Worm (Caenorhabditis elegans): ENCODE measurements around the gene F44E7.3.
A peak's percentile ranks its signal among the peaks of the same experiment; 100 is the strongest.

Gene F44E7.3

ce11 chrV:5788650-5789049 lies 16.9 kb downstream of the F44E7.3 start:
- peak; percentile 10 for TF ChIP-seq hlh-11 (tag; optimal IDR thresholded peaks at IDR 0.05)
- no peak for TF ChIP-seq mxl-3 (GFP tag; optimal IDR thresholded peaks at IDR 0.05)
- TF ChIP-seq fkh-10 (GFP tag; optimal IDR thresholded peaks at IDR 0.05) = no peak
- TF ChIP-seq ZK546.5 (tag; optimal IDR thresholded peaks at IDR 0.05) = no peak
- TF ChIP-seq egl-43 (GFP tag; IDR thresholded peaks at IDR 0.05) = peak; percentile 19; the same call in 1 of the 2 replicates
- TF ChIP-seq ztf-11 (tag; optimal IDR thresholded peaks at IDR 0.05) = no peak
- peak; percentile 99 for TF ChIP-seq nhr-28 (tag; optimal IDR thresholded peaks at IDR 0.05)
- TF ChIP-seq tra-1 (GFP tag; IDR thresholded peaks at IDR 0.05) = no peak
- TF ChIP-seq pqm-1 (tag; optimal IDR thresholded peaks at IDR 0.05) = peak; percentile 38
- TF ChIP-seq dmd-6 (GFP tag; IDR thresholded peaks at IDR 0.05) = peak; percentile 18; the same call in 1 of the 2 replicates
- peak; percentile 13 for TF ChIP-seq nhr-102 (tag; optimal IDR thresholded peaks at IDR 0.05)
- TF ChIP-seq dve-1 (tag; optimal IDR thresholded peaks at IDR 0.05; ENCODE audit: insufficient read depth) = peak; percentile 5
- no peak for TF ChIP-seq lin-1 (GFP tag; IDR thresholded peaks at IDR 0.05)
- TF ChIP-seq ceh-44 (GFP tag; IDR thresholded peaks at IDR 0.05) = no peak
- no peak for TF ChIP-seq mdl-1 (tag; optimal IDR thresholded peaks at IDR 0.05)

ce11 chrV:5790497-5791280 lies 18.9 kb downstream of the F44E7.3 start, which contains the start of the genes nhr-142 and F44E7.9:
Gene nhr-142 (minus strand): TSS chrV:5790553.
Gene F44E7.9 (plus strand): TSS chrV:5791230.
- TF ChIP-seq ztf-7 (tag; optimal IDR thresholded peaks at IDR 0.05) = peak; percentile 80
- peak; percentile 4 for TF ChIP-seq fkh-10 (GFP tag; optimal IDR thresholded peaks at IDR 0.05)
- TF ChIP-seq lin-1 (GFP tag; IDR thresholded peaks at IDR 0.05) = 0 out of 2 replicates have a peak, but pooled peaks have one; percentile 41
- TF ChIP-seq lin-13 (GFP tag; optimal IDR thresholded peaks at IDR 0.05) = peak; percentile 80
- TF ChIP-seq aha-1 (tag) = peak; percentile 96
- peak; percentile 48; the same call in 1 of the 2 replicates for TF ChIP-seq ceh-44 (GFP tag; IDR thresholded peaks at IDR 0.05)
- no peak for TF ChIP-seq lin-39 (tag; optimal IDR thresholded peaks at IDR 0.05)
- TF ChIP-seq nhr-11 (tag; optimal IDR thresholded peaks at IDR 0.05) = peak; percentile 82
- peak; percentile 34; the same call in 1 of the 2 replicates for TF ChIP-seq nhr-42 (GFP tag; IDR thresholded peaks at IDR 0.05)
- TF ChIP-seq ceh-20 (GFP tag; IDR thresholded peaks at IDR 0.05) = peak; percentile 78
- peak; percentile 95 for TF ChIP-seq mep-1 (tag; optimal IDR thresholded peaks at IDR 0.05)
- TF ChIP-seq madf-9 (GFP tag; conservative IDR thresholded peaks at IDR 0.05) = peak; percentile 66
- TF ChIP-seq F37D6.2 (tag; optimal IDR thresholded peaks at IDR 0.05) = peak; percentile 61
- peak; percentile 71 for TF ChIP-seq nhr-48 (tag; optimal IDR thresholded peaks at IDR 0.05)
- TF ChIP-seq skn-1 (tag; optimal IDR thresholded peaks at IDR 0.05) = no peak
- TF ChIP-seq hlh-30 (tag; optimal IDR thresholded peaks at IDR 0.05; ENCODE audit: insufficient read depth) = peak; percentile 59
- TF ChIP-seq spr-3 (GFP tag; optimal IDR thresholded peaks at IDR 0.05) = peak; percentile 70
- TF ChIP-seq fos-1 (tag; optimal IDR thresholded peaks at IDR 0.05) = no peak
- TF ChIP-seq vab-7 (GFP tag; IDR thresholded peaks at IDR 0.05) = peak; percentile 44; the same call in 1 of the 2 replicates
- peak; percentile 33 to 89 for TF ChIP-seq lsy-2 (tag; optimal IDR thresholded peaks at IDR 0.05)
- peak; percentile 87 for TF ChIP-seq lin-38 (GFP tag; IDR thresholded peaks at IDR 0.05)
- no peak for TF ChIP-seq F10B5.3 (tag; optimal IDR thresholded peaks at IDR 0.05)
- TF ChIP-seq unc-130 (GFP tag; optimal IDR thresholded peaks at IDR 0.05) = peak; percentile 75
- TF ChIP-seq arid-1 (GFP tag; conservative IDR thresholded peaks at IDR 0.05) = peak; percentile 76
- no peak for TF ChIP-seq snpc-4 (tag; optimal IDR thresholded peaks at IDR 0.05)
- peak; percentile 39; the same call in 1 of the 2 replicates for TF ChIP-seq ZK337.2 (GFP tag; IDR thresholded peaks at IDR 0.05)
- no peak for TF ChIP-seq gei-8 (GFP tag; optimal IDR thresholded peaks at IDR 0.05)
- TF ChIP-seq ctbp-1 (GFP tag; IDR thresholded peaks at IDR 0.05) = peak; percentile 67
- no peak for TF ChIP-seq R02D3.7 (tag; optimal IDR thresholded peaks at IDR 0.05)
- peak; percentile 4 to 87 for TF ChIP-seq hif-1 (tag; optimal IDR thresholded peaks at IDR 0.05)
- no peak for TF ChIP-seq Y105C5A.15 (GFP tag; IDR thresholded peaks at IDR 0.05)
- no peak for TF ChIP-seq ama-1 (optimal IDR thresholded peaks at IDR 0.05)
- peak; percentile 66 for TF ChIP-seq snpc-1.2 (GFP tag; IDR thresholded peaks at IDR 0.05)
- TF ChIP-seq mxl-3 (GFP tag; optimal IDR thresholded peaks at IDR 0.05) = no peak
- peak; percentile 83 for TF ChIP-seq T20F7.1 (GFP tag; optimal IDR thresholded peaks at IDR 0.05)
- 0 out of 2 replicates have a peak, but pooled peaks have one; percentile 12 for TF ChIP-seq egl-43 (GFP tag; IDR thresholded peaks at IDR 0.05)
- TF ChIP-seq mdl-1 (tag; optimal IDR thresholded peaks at IDR 0.05) = peak in 1 of 2 experiments; percentile 32
- peak; percentile 84 for TF ChIP-seq T26A8.4 (GFP tag; IDR thresholded peaks at IDR 0.05)

Data from whole organism, L4 larva.